Worm (Caenorhabditis elegans) whole organism, early embryonic: ENCODE data around the gene mdt-28.

Experiments used
- F13C5.2 ChIP-seq: sonication (generic microtip); optimal IDR thresholded peaks from 2 replicates; lab custom pipeline; 2017; ENCODE audit warnings: mild to moderate bottlenecking, missing genetic modification characterization, inconsistent platforms, missing compliant biosample characterization
- aly-1 ChIP-seq: sonication (generic microtip); optimal IDR thresholded peaks from 2 replicates; lab custom pipeline; 2016; ENCODE audit warnings: missing genetic modification characterization, missing compliant biosample characterization
- ama-1 ChIP-seq: fragments of 150-350 bp; optimal IDR thresholded peaks from 2 replicates; lab custom pipeline; 2014
- ceh-13 ChIP-seq: fragments of 200-800 bp; sonication (Bioruptor generic); optimal IDR thresholded peaks from 2 replicates; lab custom pipeline; 2018; ENCODE audit warnings: mild to moderate bottlenecking, missing genetic modification characterization, missing compliant biosample characterization
- ets-7 ChIP-seq: sonication (generic microtip); optimal IDR thresholded peaks from 2 replicates; lab custom pipeline; 2016; ENCODE audit warnings: missing genotype, missing genetic modification characterization, missing compliant biosample characterization
- flt-1 ChIP-seq: fragments of 200-800 bp; sonication (Bioruptor generic); IDR thresholded peaks from 2 replicates; pipeline ENCODE4 v1.3.6; 2022; ENCODE audit warnings: missing genetic modification characterization, missing compliant biosample characterization
- hmbx-1 ChIP-seq: sonication (generic microtip); optimal IDR thresholded peaks from 2 replicates; lab custom pipeline; 2016; ENCODE audit warnings: mild to moderate bottlenecking, missing genetic modification characterization, missing compliant biosample characterization
- hnd-1 ChIP-seq: sonication (generic microtip); optimal IDR thresholded peaks from 2 replicates; lab custom pipeline; 2016; ENCODE audit warnings: missing genetic modification characterization, missing compliant biosample characterization
- pes-1 ChIP-seq: fragments of 200-800 bp; sonication (Bioruptor generic); IDR thresholded peaks from 2 replicates; pipeline ENCODE4 v1.3.6; 2022; ENCODE audit warnings: missing genetic modification reagents, missing genetic modification characterization, missing compliant biosample characterization
- scrt-1 ChIP-seq: fragments of 200-800 bp; sonication (Bioruptor generic); IDR thresholded peaks from 2 replicates; pipeline ENCODE4 v1.3.6; 2022; ENCODE audit warnings: missing genetic modification characterization, missing compliant biosample characterization
- tbx-11 ChIP-seq: fragments of 200-800 bp; sonication (Bioruptor generic); IDR thresholded peaks from 2 replicates; pipeline ENCODE4 v1.3.6; 2022; ENCODE audit warnings: missing genetic modification characterization, missing compliant biosample characterization
- tra-4 ChIP-seq: sonication (generic microtip); optimal IDR thresholded peaks from 2 replicates; lab custom pipeline; 2017; ENCODE audit warnings: missing genetic modification characterization, missing compliant biosample characterization

- TF ChIP-seq scrt-1 (GFP tag; lab: Robert Waterston, UW) (no peak), ama-1 (no peak), F13C5.2 (tag; lab: Kevin White, UChicago) (no peak), ceh-13 (GFP tag; lab: Kevin White, UChicago) (no peak), flt-1 (no peak), aly-1 (tag; lab: Kevin White, UChicago) (no peak), ets-7 (tag; lab: Kevin White, UChicago) (no peak), hmbx-1 (no peak), pes-1 (GFP tag; lab: Robert Waterston, UW) (no peak), tbx-11 (GFP tag; lab: Robert Waterston, UW) (no peak), tra-4 (tag; lab: Kevin White, UChicago) (no peak), hnd-1 (tag; lab: Kevin White, UChicago) (no peak)
Measured at ce11 chrV:15569702-15570430, 5.3 kb downstream of the mdt-28 start, which contains the start of gene lsm-5.
